Fruit fly (Drosophila melanogaster) Kc167 (cell line): ENCODE results near the gene CG14615.

Source experiments
- Sin3A ChIP-seq: fragments of >200 bp; optimal IDR thresholded peaks from 2 replicates; lab custom pipeline; 2018; ENCODE audit warnings: missing external identifiers
- h ChIP-seq: fragments of >200 bp; optimal IDR thresholded peaks from 3 replicates; lab custom pipeline; 2018; ENCODE audit warnings: missing external identifiers
- insv ChIP-seq: fragments of >200 bp; optimal IDR thresholded peaks from 3 replicates; lab custom pipeline; 2018; ENCODE audit warnings: missing external identifiers
- psq ChIP-seq: fragments of >200 bp; optimal IDR thresholded peaks from 2 replicates; lab custom pipeline; 2017; ENCODE audit warnings: missing external identifiers

dm6 chrX:22481860-22482544 is 32.7 kb upstream of the CG14615 start, which contains the start of the genes Cp110 and CG12576:
- TF ChIP-seq Sin3A (no peak), insv (lab: Kevin White, UChicago) (no peak), psq (lab: Kevin White, UChicago) (no peak), h (lab: Kevin White, UChicago) (no peak)
